Worm (Caenorhabditis elegans): ENCODE results near the gene npl-4.2.

DNA sequence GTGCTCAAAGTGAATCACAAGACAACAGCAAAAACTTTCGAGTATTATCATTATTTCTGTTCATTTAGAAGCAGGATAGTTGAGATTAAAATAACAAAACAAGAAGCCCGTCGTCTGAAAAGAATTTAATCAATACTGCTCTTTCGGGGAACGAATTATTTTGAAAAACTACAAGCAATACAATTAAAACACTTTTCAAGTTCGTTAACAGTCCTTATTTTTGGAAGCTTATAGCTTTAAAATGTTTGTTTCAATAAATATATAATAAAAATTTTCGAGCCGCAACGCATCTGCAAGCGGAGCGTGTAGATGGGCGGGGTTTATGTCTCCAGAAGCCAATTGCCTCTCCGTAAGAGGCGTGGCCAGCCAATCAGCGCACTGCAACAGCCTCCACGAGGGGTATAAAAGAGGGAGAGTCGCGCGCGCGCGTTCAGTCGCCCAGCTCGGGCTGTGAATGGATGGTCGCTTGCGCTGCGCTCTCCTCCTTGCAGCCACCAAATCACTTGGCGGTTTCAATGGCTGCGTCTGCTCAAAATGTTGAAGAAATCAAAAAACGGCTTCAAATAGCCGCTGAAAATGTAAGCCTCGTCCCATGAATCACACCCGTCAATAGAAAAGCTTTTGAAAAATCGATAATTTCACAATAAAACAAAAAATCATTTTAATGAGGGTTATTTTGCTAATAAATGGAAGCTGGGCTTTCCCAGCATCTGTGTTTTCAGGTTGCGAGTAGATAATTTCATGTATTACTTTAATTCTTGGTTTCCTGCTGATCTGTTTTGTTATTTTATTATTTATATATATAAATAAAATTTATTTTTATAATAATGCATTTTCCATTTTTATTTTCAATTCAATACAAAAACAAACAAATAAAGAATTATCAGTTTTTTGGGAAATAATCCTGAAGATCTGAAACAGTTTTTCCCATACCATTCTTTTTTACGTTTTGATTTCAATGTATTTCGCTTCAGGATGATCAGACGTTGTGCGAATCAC lies 38.3 kb downstream of the npl-4.2 start, which contains the start of the genes ift-43 and mdt-26:
- no peak for TF ChIP-seq snpc-3.4 (tag; optimal IDR thresholded peaks at IDR 0.05)
- peak; percentile 67 for TF ChIP-seq lin-54 (GFP tag; optimal IDR thresholded peaks at IDR 0.05)
- peak; percentile 59 for TF ChIP-seq snpc-4 (GFP tag; optimal IDR thresholded peaks at IDR 0.05)
- peak in 2 of 4 experiments; percentile 31 to 49 for TF ChIP-seq snpc-4 (tag; optimal IDR thresholded peaks at IDR 0.05)
- no peak for TF ChIP-seq die-1 (tag; optimal IDR thresholded peaks at IDR 0.05)
- no peak for TF ChIP-seq hlh-12 (tag; optimal IDR thresholded peaks at IDR 0.05)
- TF ChIP-seq F33H1.4 (GFP tag; IDR thresholded peaks at IDR 0.05): 0 out of 2 replicates have a peak, but pooled peaks have one; percentile 43
- TF ChIP-seq pha-4 (tag; optimal IDR thresholded peaks at IDR 0.05): no peak
- no peak for TF ChIP-seq F37B4.10 (GFP tag; IDR thresholded peaks at IDR 0.05)
- peak; percentile 55; the same call in 1 of the 2 replicates for TF ChIP-seq bed-2 (GFP tag; IDR thresholded peaks at IDR 0.05)
- peak; percentile 77 for TF ChIP-seq attf-5 (GFP tag; optimal IDR thresholded peaks at IDR 0.05)
- peak; percentile 99 for TF ChIP-seq ama-1 (optimal IDR thresholded peaks at IDR 0.05)
- peak in 1 of 2 experiments; percentile 61 for TF ChIP-seq ama-1 (GFP tag; optimal IDR thresholded peaks at IDR 0.05)

Measured in whole organism, young adult.